Worm (Caenorhabditis elegans): ENCODE data around the gene H03G16.7.

ce11 chrX:15027566-15027965 is 28.2 kb downstream of the H03G16.7 start:
- TF ChIP-seq nhr-232 (tag; optimal IDR thresholded peaks at IDR 0.05): no peak
- no peak for TF ChIP-seq ttx-3 (tag; optimal IDR thresholded peaks at IDR 0.05)

All from whole organism, late embryonic.